Worm (Caenorhabditis elegans) whole organism, L2 larva: ENCODE results near the gene ampd-1.

Experiments
- F13H6.1 ChIP-seq: sonication (generic microtip); optimal IDR thresholded peaks from 2 replicates; lab custom pipeline; 2016; ENCODE audit warnings: missing genetic modification characterization, missing compliant biosample characterization
- ama-1 ChIP-seq: fragments of 150-350 bp; optimal IDR thresholded peaks from 2 replicates; lab custom pipeline; 2018; ENCODE audit warnings: inconsistent platforms
- ceh-16 ChIP-seq: fragments of 150-350 bp; optimal IDR thresholded peaks from 2 replicates; lab custom pipeline; 2014; ENCODE audit warnings: missing biosample characterization, missing genetic modification characterization
- fos-1 ChIP-seq: fragments of 150-350 bp; optimal IDR thresholded peaks from 2 replicates; lab custom pipeline; 2014; ENCODE audit warnings: missing biosample characterization, missing genetic modification characterization
- mdl-1 ChIP-seq, 2 experiments: fragments of 150-350 bp in 1 of 2; sonication (generic microtip) in 1 of 2; optimal IDR thresholded peaks; 2 replicates each; lab custom pipeline; 2017; ENCODE audit warnings: missing biosample characterization in 2 of 2, missing genetic modification characterization in 2 of 2
- nhr-23 ChIP-seq: fragments of 150-350 bp; optimal IDR thresholded peaks from 2 replicates; lab custom pipeline; 2014; ENCODE audit warnings: missing biosample characterization, missing genetic modification reagents, missing genetic modification characterization
- nhr-77 ChIP-seq: fragments of 150-350 bp; optimal IDR thresholded peaks from 2 replicates; lab custom pipeline; 2014; ENCODE audit warnings: missing biosample characterization, missing genetic modification characterization
- skn-1 ChIP-seq: sonication (generic microtip); optimal IDR thresholded peaks from 2 replicates; lab custom pipeline; 2017; ENCODE audit warnings: missing biosample characterization, missing genetic modification characterization
- unc-62 ChIP-seq: fragments of 150-350 bp; optimal IDR thresholded peaks from 2 replicates; lab custom pipeline; 2014; ENCODE audit warnings: missing biosample characterization, missing genetic modification reagents, missing genetic modification characterization
- ztf-4 ChIP-seq: fragments of 150-350 bp; optimal IDR thresholded peaks from 2 replicates; lab custom pipeline; 2014; ENCODE audit warnings: missing biosample characterization, missing genetic modification characterization

ce11 chrII:5163283-5163682 lies 39.8 kb upstream of the ampd-1 start, which contains the start of gene srb-5:
- TF ChIP-seq unc-62 (GFP tag; lab: Kevin White, UChicago) (no peak), ztf-4 (tag; lab: Kevin White, UChicago) (no peak), skn-1 (tag; lab: Kevin White, UChicago) (no peak), ama-1 (no peak), mdl-1 (tag; optimal IDR thresholded peaks at IDR 0.05; lab: Kevin White, UChicago) (no peak), ceh-16 (tag; lab: Kevin White, UChicago) (no peak), fos-1 (tag; lab: Kevin White, UChicago) (no peak), F13H6.1 (tag; lab: Kevin White, UChicago) (no peak), nhr-77 (tag; lab: Kevin White, UChicago) (no peak), nhr-23 (no peak)
